Worm (Caenorhabditis elegans): Measurements from ENCODE around the gene srb-17.

srb-17 gene

DNA sequence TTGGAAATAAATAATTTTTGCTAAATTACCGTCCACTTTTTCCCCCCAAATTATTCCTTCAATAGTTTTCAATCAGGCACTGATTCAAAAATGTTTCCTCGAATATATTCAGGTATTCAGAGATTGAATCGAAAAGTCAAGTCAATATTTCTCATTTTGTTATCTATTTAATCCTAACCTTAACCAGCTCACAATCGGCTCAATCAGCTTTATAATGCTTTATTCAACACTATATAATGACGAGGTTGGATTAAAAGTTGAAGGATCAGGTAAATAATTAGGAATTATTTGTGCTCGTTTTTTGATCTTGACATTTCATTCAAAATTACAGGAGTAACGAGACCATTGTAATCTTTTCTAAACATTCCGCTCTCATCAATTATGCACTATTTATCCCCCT, 26.5 kb downstream of the srb-17 start:
- TF ChIP-seq cog-1 (tag; optimal IDR thresholded peaks at IDR 0.05) (no peak), ref-1 (GFP tag; conservative IDR thresholded peaks at IDR 0.05) (no peak), ztf-23 (GFP tag; IDR thresholded peaks at IDR 0.05) (no peak), tab-1 (GFP tag; IDR thresholded peaks at IDR 0.05) (no peak), flt-1 (GFP tag; IDR thresholded peaks at IDR 0.05) (no peak)

DNA sequence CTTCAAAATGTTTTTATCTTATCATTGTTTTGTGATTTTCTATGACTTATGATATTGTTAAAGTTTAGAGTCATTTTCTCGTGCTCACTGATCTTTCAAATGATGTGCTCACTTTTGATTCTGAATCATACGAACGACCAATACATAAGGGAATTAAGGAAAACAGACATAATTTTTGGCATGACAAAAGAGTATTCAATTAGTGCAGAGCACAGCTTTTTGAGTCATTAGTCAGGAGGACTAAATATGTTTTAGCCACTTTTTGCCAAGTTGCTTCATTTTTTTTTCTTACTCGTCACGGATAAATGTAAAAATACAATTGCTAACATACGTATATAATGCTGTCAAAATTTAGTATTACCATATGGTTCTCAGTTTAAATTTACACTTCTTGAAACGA, 27.9 kb downstream of the srb-17 start, which contains the start of gene F13B12.2:
Gene F13B12.2 (minus strand): TSS at position 2 of the 400 bp plus-strand sequence.
- TF ChIP-seq klf-2 (GFP tag; conservative IDR thresholded peaks at IDR 0.05) (no peak), flt-1 (GFP tag; IDR thresholded peaks at IDR 0.05) (no peak), T22C8.4 (GFP tag; IDR thresholded peaks at IDR 0.05) (no peak), tab-1 (GFP tag; IDR thresholded peaks at IDR 0.05) (no peak)

DNA sequence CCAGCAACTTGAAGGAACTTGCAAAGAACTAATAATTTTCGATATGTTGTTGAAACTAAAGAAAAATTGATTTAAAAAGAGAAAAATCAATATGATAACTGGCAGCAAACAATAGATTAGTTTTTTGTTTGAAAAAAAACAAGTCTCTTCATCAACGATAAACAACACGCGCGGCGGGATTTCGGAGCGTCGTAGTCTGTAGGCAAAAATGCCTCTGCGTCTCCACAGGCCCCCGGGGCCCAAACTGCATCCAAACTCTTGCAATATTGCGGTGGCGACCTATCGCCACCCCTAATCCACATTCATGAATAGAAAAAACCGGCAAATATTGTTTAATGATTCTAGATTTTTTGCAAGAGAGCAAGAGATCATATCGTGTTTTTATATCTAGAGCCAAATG, 31.9 kb downstream of the srb-17 start:
- TF ChIP-seq cog-1 (tag; optimal IDR thresholded peaks at IDR 0.05) (no peak), ztf-23 (GFP tag; IDR thresholded peaks at IDR 0.05) (no peak), flt-1 (GFP tag; IDR thresholded peaks at IDR 0.05) (no peak), T22C8.4 (GFP tag; IDR thresholded peaks at IDR 0.05) (no peak), ztf-29 (GFP tag; IDR thresholded peaks at IDR 0.05) (no peak), med-1 (GFP tag; optimal IDR thresholded peaks at IDR 0.05; ENCODE audit: insufficient read depth) (no peak), tab-1 (GFP tag; IDR thresholded peaks at IDR 0.05) (no peak), ref-1 (GFP tag; conservative IDR thresholded peaks at IDR 0.05) (no peak), klf-2 (GFP tag; conservative IDR thresholded peaks at IDR 0.05) (no peak)

DNA sequence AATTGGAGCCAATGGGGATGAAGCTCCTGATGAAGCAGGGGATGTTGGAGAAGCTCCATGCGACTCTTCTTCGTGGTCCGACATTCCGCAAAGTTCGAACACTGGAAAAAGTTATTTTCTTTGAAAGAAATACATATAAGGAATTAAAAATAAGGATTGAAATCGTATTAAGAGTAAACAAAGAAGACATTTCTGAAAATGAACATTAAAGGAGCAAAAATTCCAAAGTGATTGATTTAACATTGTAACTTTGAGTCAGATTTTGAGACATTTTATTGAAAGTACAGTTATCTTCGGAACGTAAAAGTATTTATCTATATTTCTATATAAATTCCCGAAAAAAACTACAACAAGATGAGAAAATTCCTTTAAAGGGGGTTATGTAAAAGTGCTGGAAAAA, 32.5 kb downstream of the srb-17 start, which contains the start of gene F13B12.1:
Gene F13B12.1 (minus strand): TSS at position 101 of the 400 bp plus-strand sequence.
- no peak for TF ChIP-seq ref-1 (GFP tag; conservative IDR thresholded peaks at IDR 0.05)
- no peak for TF ChIP-seq klf-2 (GFP tag; conservative IDR thresholded peaks at IDR 0.05)

DNA sequence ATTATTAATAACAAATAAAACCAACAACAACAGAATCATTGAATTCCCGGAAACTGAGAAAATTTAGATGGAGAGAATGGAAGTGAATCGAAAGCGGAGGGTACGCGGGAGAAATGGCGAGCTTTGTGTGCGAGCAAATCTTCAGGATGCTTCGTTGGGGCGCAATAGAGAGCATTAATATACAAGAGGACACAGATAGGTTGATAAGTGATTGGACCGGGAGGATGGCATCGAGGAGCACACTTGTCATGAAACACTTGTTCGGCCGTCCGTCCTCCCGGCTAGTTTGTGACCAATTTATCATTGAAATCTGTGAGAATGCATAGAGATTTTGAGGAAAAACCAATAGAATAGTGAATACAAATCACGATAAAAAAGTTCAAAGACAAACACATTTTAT, 34.8 kb downstream of the srb-17 start:
- TF ChIP-seq flt-1 (GFP tag; IDR thresholded peaks at IDR 0.05) (no peak), klf-2 (GFP tag; conservative IDR thresholded peaks at IDR 0.05) (no peak), ztf-29 (GFP tag; IDR thresholded peaks at IDR 0.05) (no peak), med-1 (GFP tag; optimal IDR thresholded peaks at IDR 0.05; ENCODE audit: insufficient read depth) (no peak), T22C8.4 (GFP tag; IDR thresholded peaks at IDR 0.05) (no peak), tab-1 (GFP tag; IDR thresholded peaks at IDR 0.05) (no peak), ref-1 (GFP tag; conservative IDR thresholded peaks at IDR 0.05) (no peak), ztf-23 (GFP tag; IDR thresholded peaks at IDR 0.05) (no peak), cog-1 (tag; optimal IDR thresholded peaks at IDR 0.05) (no peak)

DNA sequence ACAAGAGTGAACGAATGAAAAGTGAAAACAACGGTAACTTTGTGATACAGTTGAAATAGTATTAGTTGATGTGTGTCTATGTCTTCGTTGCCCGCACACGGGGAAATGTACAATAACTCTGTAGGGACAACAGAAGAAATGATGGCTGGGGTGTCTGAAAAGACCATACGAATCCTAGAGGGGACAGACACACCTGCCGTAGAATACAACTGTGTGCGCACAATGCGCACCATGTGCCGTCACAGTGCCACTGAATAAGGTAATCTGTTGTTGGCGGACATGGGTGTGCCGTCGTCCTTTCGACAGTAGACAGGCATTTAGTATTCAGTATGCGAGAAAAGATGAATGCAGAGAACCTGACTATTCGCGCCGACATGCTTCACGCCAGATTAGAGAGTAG, 35.8 kb downstream of the srb-17 start:
- TF ChIP-seq ztf-23 (GFP tag; IDR thresholded peaks at IDR 0.05) (no peak), cog-1 (tag; optimal IDR thresholded peaks at IDR 0.05) (no peak), tab-1 (GFP tag; IDR thresholded peaks at IDR 0.05) (no peak), ztf-29 (GFP tag; IDR thresholded peaks at IDR 0.05) (no peak), T22C8.4 (GFP tag; IDR thresholded peaks at IDR 0.05) (no peak), klf-2 (GFP tag; conservative IDR thresholded peaks at IDR 0.05) (no peak), med-1 (GFP tag; optimal IDR thresholded peaks at IDR 0.05; ENCODE audit: insufficient read depth) (no peak), flt-1 (GFP tag; IDR thresholded peaks at IDR 0.05) (no peak), ref-1 (GFP tag; conservative IDR thresholded peaks at IDR 0.05) (no peak)

DNA sequence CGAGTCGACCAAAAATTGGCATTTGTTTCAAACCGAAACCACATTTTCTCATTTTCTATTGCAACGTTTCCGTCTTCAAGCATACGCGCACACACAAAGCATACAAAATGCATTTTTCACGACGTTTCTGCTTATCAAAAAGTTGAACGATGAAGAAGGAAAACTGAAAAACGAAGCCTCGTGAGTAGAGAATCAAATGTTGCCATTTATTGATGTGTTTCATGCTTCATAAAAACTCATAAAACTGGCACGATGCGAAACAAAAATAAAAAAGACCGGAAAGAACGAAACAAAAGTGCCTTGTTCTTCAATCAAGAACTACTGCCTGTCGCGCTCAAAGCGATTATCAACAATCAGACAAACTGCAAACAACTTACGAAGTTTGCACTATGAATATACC, 36.6 kb downstream of the srb-17 start:
- TF ChIP-seq ztf-23 (GFP tag; IDR thresholded peaks at IDR 0.05) (no peak), flt-1 (GFP tag; IDR thresholded peaks at IDR 0.05) (no peak), ztf-29 (GFP tag; IDR thresholded peaks at IDR 0.05) (no peak), cog-1 (tag; optimal IDR thresholded peaks at IDR 0.05) (no peak), med-1 (GFP tag; optimal IDR thresholded peaks at IDR 0.05; ENCODE audit: insufficient read depth) (no peak), ref-1 (GFP tag; conservative IDR thresholded peaks at IDR 0.05) (no peak), tab-1 (GFP tag; IDR thresholded peaks at IDR 0.05) (no peak), klf-2 (GFP tag; conservative IDR thresholded peaks at IDR 0.05) (no peak), T22C8.4 (GFP tag; IDR thresholded peaks at IDR 0.05) (no peak)

DNA sequence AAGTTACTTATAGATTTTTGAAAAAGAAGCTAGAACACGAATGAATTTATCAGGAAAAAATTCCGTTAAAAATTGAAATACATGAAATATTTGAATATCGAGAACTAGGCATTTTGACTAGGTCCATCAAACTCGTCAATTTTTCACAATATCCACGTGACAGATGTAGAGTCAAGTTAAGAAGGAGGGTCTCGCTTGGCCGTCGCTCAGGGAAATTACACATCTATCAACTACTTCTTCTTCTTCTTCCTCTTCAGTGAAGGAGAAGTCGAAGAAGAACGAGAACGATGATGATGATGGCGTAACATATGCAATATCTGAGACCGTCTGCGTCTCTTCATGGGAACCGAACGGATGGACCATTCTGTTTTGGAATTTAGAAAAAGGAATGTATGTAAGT, 37.1 kb downstream of the srb-17 start:
- TF ChIP-seq ztf-23 (GFP tag; IDR thresholded peaks at IDR 0.05) (no peak), ztf-29 (GFP tag; IDR thresholded peaks at IDR 0.05) (no peak), flt-1 (GFP tag; IDR thresholded peaks at IDR 0.05) (no peak), T22C8.4 (GFP tag; IDR thresholded peaks at IDR 0.05) (no peak), tab-1 (GFP tag; IDR thresholded peaks at IDR 0.05) (no peak), cog-1 (tag; optimal IDR thresholded peaks at IDR 0.05) (no peak), ref-1 (GFP tag; conservative IDR thresholded peaks at IDR 0.05) (no peak), med-1 (GFP tag; optimal IDR thresholded peaks at IDR 0.05; ENCODE audit: insufficient read depth) (no peak), klf-2 (GFP tag; conservative IDR thresholded peaks at IDR 0.05) (no peak)

DNA sequence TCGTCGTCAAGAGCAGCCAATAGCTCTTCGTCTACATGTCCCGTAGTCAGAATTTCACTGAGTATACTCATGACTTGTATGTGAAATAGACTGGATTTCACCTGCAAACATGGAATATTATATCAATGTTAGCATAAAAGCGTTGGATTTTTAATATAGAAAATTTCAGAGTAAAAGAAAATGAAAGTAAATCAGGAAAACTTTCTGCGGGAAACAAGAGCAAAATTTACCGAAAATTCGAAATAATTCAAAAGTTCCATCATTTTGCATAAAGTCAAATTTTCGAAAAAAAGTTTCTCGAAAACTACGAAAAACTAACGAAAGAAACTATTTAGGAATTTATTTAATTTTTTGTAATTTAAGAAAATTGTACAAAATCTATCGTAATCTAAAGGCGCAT, 39.3 kb downstream of the srb-17 start, which contains the start of gene F13B12.6:
Gene F13B12.6 (minus strand): TSS at position 101 of the 400 bp plus-strand sequence.
- TF ChIP-seq ref-1 (GFP tag; conservative IDR thresholded peaks at IDR 0.05) = no peak
- no peak for TF ChIP-seq ztf-29 (GFP tag; IDR thresholded peaks at IDR 0.05)
- no peak for TF ChIP-seq tab-1 (GFP tag; IDR thresholded peaks at IDR 0.05)
- no peak for TF ChIP-seq klf-2 (GFP tag; conservative IDR thresholded peaks at IDR 0.05)
- TF ChIP-seq flt-1 (GFP tag; IDR thresholded peaks at IDR 0.05) = no peak
- no peak for TF ChIP-seq T22C8.4 (GFP tag; IDR thresholded peaks at IDR 0.05)
- TF ChIP-seq cog-1 (tag; optimal IDR thresholded peaks at IDR 0.05) = no peak
- TF ChIP-seq ztf-23 (GFP tag; IDR thresholded peaks at IDR 0.05) = no peak
- no peak for TF ChIP-seq med-1 (GFP tag; optimal IDR thresholded peaks at IDR 0.05; ENCODE audit: insufficient read depth)

DNA sequence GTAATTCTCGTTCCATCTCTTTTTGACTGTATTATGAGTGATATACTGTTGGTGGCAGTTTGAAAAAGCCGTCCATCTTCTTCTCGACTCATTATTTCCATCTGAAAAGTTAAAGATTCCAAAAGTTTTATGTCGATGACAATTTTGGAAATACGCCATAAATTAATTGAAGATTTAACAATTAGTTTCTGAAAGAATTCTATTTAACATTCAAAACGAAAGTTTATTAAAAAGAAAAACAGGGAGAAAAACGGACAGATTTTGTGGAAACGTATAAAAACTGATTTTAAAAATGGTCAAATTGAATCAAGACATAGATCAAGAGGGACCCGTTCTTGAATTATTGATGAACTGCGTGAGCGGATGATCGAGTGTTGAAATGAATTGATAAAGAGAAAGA, 43.2 kb downstream of the srb-17 start, which contains the start of gene R10H10.7:
Gene R10H10.7 (minus strand): TSS at position 101 of the 400 bp plus-strand sequence.
- TF ChIP-seq tab-1 (GFP tag; IDR thresholded peaks at IDR 0.05) = no peak
- TF ChIP-seq flt-1 (GFP tag; IDR thresholded peaks at IDR 0.05) = no peak
- no peak for TF ChIP-seq ref-1 (GFP tag; conservative IDR thresholded peaks at IDR 0.05)
- no peak for TF ChIP-seq cog-1 (tag; optimal IDR thresholded peaks at IDR 0.05)
- no peak for TF ChIP-seq ztf-29 (GFP tag; IDR thresholded peaks at IDR 0.05)
- no peak for TF ChIP-seq T22C8.4 (GFP tag; IDR thresholded peaks at IDR 0.05)
- TF ChIP-seq ztf-23 (GFP tag; IDR thresholded peaks at IDR 0.05) = no peak
- TF ChIP-seq klf-2 (GFP tag; conservative IDR thresholded peaks at IDR 0.05) = no peak
- no peak for TF ChIP-seq med-1 (GFP tag; optimal IDR thresholded peaks at IDR 0.05; ENCODE audit: insufficient read depth)
